Worm (Caenorhabditis elegans): ENCODE data around the gene ttr-21.

- TF ChIP-seq unc-62 (GFP tag; optimal IDR thresholded peaks at IDR 0.05) (no peak), dmd-4 (tag; optimal IDR thresholded peaks at IDR 0.05) (no peak), elt-1 (tag; optimal IDR thresholded peaks at IDR 0.05) (no peak), mbf-1 (tag; optimal IDR thresholded peaks at IDR 0.05) (no peak), elt-3 (tag; optimal IDR thresholded peaks at IDR 0.05) (no peak), lsy-2 (tag; optimal IDR thresholded peaks at IDR 0.05) (no peak), unc-39 (tag; optimal IDR thresholded peaks at IDR 0.05) (no peak), nhr-23 (tag; optimal IDR thresholded peaks at IDR 0.05) (no peak)
Observed at ce11 chrV:13839433-13839832, 14.8 kb downstream of the ttr-21 start, which contains the start of gene F55B12.10.

Measured in whole organism, L2 larva.